Fruit fly (Drosophila melanogaster): ENCODE results near the gene PDZ-GEF.

Gene PDZ-GEF

DNA sequence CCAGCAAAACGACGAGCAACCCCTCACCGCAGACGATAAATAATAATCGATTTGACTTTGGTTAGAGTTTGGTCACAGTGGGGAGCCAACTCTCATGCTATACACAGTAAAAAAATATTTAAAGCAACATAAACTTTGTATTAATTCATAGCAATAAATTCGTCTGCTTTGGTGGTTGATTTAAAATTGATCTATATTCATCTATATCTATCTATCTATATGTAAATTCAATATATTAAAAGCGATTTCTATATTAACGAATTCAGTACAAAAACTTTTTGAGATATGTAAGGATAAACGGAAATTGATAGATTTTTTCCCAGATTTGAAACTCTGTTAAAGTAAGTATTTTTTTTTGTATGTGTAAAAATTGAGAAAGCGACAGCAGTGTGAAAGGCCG is 13.7 kb upstream of the PDZ-GEF start:
- no peak for TF ChIP-seq CG10274 (GFP tag; optimal IDR thresholded peaks at IDR 0.05)
- TF ChIP-seq CG2116 (GFP tag; optimal IDR thresholded peaks at IDR 0.05): no peak
- no peak for TF ChIP-seq fd64A (GFP tag; optimal IDR thresholded peaks at IDR 0.05)
- no peak for TF ChIP-seq zen2 (GFP tag; IDR thresholded peaks at IDR 0.05; ENCODE audit: partially characterized antibody)
- TF ChIP-seq CG33557 (GFP tag; optimal IDR thresholded peaks at IDR 0.05): no peak
- TF ChIP-seq jigr1 (GFP tag; IDR thresholded peaks at IDR 0.05): no peak
- no peak for TF ChIP-seq Atf6 (GFP tag; IDR thresholded peaks at IDR 0.05)
- no peak for TF ChIP-seq repo (GFP tag; optimal IDR thresholded peaks at IDR 0.05)
- TF ChIP-seq Sox100B (GFP tag; optimal IDR thresholded peaks at IDR 0.05): peak; percentile 22
- TF ChIP-seq crc (GFP tag; optimal IDR thresholded peaks at IDR 0.05): no peak
- no peak for TF ChIP-seq emc (GFP tag; optimal IDR thresholded peaks at IDR 0.05)
- TF ChIP-seq Ada2b (GFP tag; IDR thresholded peaks at IDR 0.05): no peak
- no peak for TF ChIP-seq Dfd (GFP tag; optimal IDR thresholded peaks at IDR 0.05)
- TF ChIP-seq dmrt99B (tag; optimal IDR thresholded peaks at IDR 0.05): peak; percentile 61
- TF ChIP-seq CG6854 (GFP tag; optimal IDR thresholded peaks at IDR 0.05): peak; percentile 29
- TF ChIP-seq Six4 (GFP tag; optimal IDR thresholded peaks at IDR 0.05): no peak
- no peak for TF ChIP-seq trh (GFP tag; optimal IDR thresholded peaks at IDR 0.05)
- no peak for TF ChIP-seq Mrtf (GFP tag; IDR thresholded peaks at IDR 0.05)
- TF ChIP-seq CG3281 (GFP tag; optimal IDR thresholded peaks at IDR 0.05): peak; percentile 25
- TF ChIP-seq CG14050 (GFP tag; IDR thresholded peaks at IDR 0.05): no peak
- TF ChIP-seq CG4707 (GFP tag; optimal IDR thresholded peaks at IDR 0.05): no peak
- peak; percentile 71 for TF ChIP-seq CG2678 (tag; optimal IDR thresholded peaks at IDR 0.05)
- no peak for TF ChIP-seq gem (tag; optimal IDR thresholded peaks at IDR 0.05)
- TF ChIP-seq sd (tag; optimal IDR thresholded peaks at IDR 0.05): no peak
- TF ChIP-seq CoRest (tag; optimal IDR thresholded peaks at IDR 0.05): peak; percentile 1
- TF ChIP-seq CG17359 (tag; optimal IDR thresholded peaks at IDR 0.05): peak; percentile 39
- TF ChIP-seq CG6689 (GFP tag; IDR thresholded peaks at IDR 0.05): no peak
- TF ChIP-seq Fer1 (GFP tag; optimal IDR thresholded peaks at IDR 0.05): peak; percentile 34
- TF ChIP-seq vvl (GFP tag; IDR thresholded peaks at IDR 0.05): no peak
- no peak for TF ChIP-seq CG4424 (GFP tag; optimal IDR thresholded peaks at IDR 0.05)
- no peak for TF ChIP-seq CG2120 (GFP tag; optimal IDR thresholded peaks at IDR 0.05)
- TF ChIP-seq CG8290 (GFP tag; optimal IDR thresholded peaks at IDR 0.05): no peak
- TF ChIP-seq CG8290 (tag; optimal IDR thresholded peaks at IDR 0.05): no peak
- TF ChIP-seq CG2712 (tag; optimal IDR thresholded peaks at IDR 0.05): peak; percentile 49
- TF ChIP-seq usp (GFP tag; optimal IDR thresholded peaks at IDR 0.05): no peak
- peak; percentile 33 for TF ChIP-seq Fer3 (tag; optimal IDR thresholded peaks at IDR 0.05)
- TF ChIP-seq ap (GFP tag; IDR thresholded peaks at IDR 0.05): no peak
- TF ChIP-seq HLH3B (GFP tag; IDR thresholded peaks at IDR 0.05): no peak
- TF ChIP-seq CG10431 (GFP tag; optimal IDR thresholded peaks at IDR 0.05): no peak
- no peak for TF ChIP-seq ttk (GFP tag; IDR thresholded peaks at IDR 0.05)
- TF ChIP-seq CG10267 (tag; optimal IDR thresholded peaks at IDR 0.05): peak; percentile 11
- no peak for TF ChIP-seq shn (GFP tag; optimal IDR thresholded peaks at IDR 0.05)
- TF ChIP-seq Dip3 (GFP tag; optimal IDR thresholded peaks at IDR 0.05): no peak
- TF ChIP-seq CG1603 (tag; optimal IDR thresholded peaks at IDR 0.05): no peak
- no peak for TF ChIP-seq CG8388 (GFP tag; optimal IDR thresholded peaks at IDR 0.05)
- TF ChIP-seq Oli (tag; optimal IDR thresholded peaks at IDR 0.05): peak; percentile 6
- no peak for TF ChIP-seq mld (GFP tag; IDR thresholded peaks at IDR 0.05; ENCODE audit: partially characterized antibody)
- no peak for TF ChIP-seq wek (GFP tag; optimal IDR thresholded peaks at IDR 0.05)
- no peak for TF ChIP-seq CG12942 (GFP tag; optimal IDR thresholded peaks at IDR 0.05)
- no peak for TF ChIP-seq CG11247 (GFP tag; IDR thresholded peaks at IDR 0.05)
- TF ChIP-seq ssp (GFP tag; IDR thresholded peaks at IDR 0.05): no peak
- TF ChIP-seq CG32532 (GFP tag; IDR thresholded peaks at IDR 0.05): no peak
- TF ChIP-seq Bteb2 (GFP tag; optimal IDR thresholded peaks at IDR 0.05): no peak

All from whole organism, embryonic.